Worm (Caenorhabditis elegans) whole organism, L3 larva: ENCODE measurements around the gene K08D10.14.
"Not testable (repeated sequence)": the region's sequence is repeated elsewhere in the genome, so short reads cannot be mapped to it uniquely, and the experiment has no call there.

Source experiments
- R02D3.7 ChIP-seq: fragments of 150-350 bp; optimal IDR thresholded peaks from 2 replicates; lab custom pipeline; 2014; ENCODE audit warnings: missing biosample characterization, missing genetic modification characterization
- ZK546.5 ChIP-seq: sonication (generic microtip); optimal IDR thresholded peaks from 2 replicates; lab custom pipeline; 2017; ENCODE audit warnings: missing biosample characterization, missing genetic modification characterization
- aly-2 ChIP-seq: fragments of 150-350 bp; optimal IDR thresholded peaks from 2 replicates; lab custom pipeline; 2014; ENCODE audit warnings: missing biosample characterization, missing genetic modification characterization
- ama-1 ChIP-seq: fragments of 150-350 bp; optimal IDR thresholded peaks from 2 replicates; lab custom pipeline; 2018
- ceh-16 ChIP-seq: sonication (generic microtip); optimal IDR thresholded peaks from 2 replicates; lab custom pipeline; 2017; ENCODE audit warnings: missing biosample characterization, missing genetic modification characterization
- ceh-28 ChIP-seq: fragments of 150-350 bp; optimal IDR thresholded peaks from 2 replicates; lab custom pipeline; 2014; ENCODE audit warnings: missing biosample characterization, missing genetic modification reagents, missing genetic modification characterization
- ceh-82 ChIP-seq: fragments of 150-350 bp; optimal IDR thresholded peaks from 2 replicates; lab custom pipeline; 2014; ENCODE audit warnings: missing biosample characterization, missing genetic modification characterization
- ceh-9 ChIP-seq: sonication (generic microtip); optimal IDR thresholded peaks from 2 replicates; lab custom pipeline; 2018; ENCODE audit warnings: missing biosample characterization, missing genetic modification characterization
- daf-12 ChIP-seq: fragments of 150-350 bp; optimal IDR thresholded peaks from 2 replicates; lab custom pipeline; 2014; ENCODE audit warnings: missing biosample characterization, missing genetic modification reagents, missing genetic modification characterization
- egl-27 ChIP-seq: sonication (generic microtip); optimal IDR thresholded peaks from 4 replicates; lab custom pipeline; 2017; ENCODE audit warnings: missing biosample characterization, missing genetic modification reagents, missing genetic modification characterization
- elt-1 ChIP-seq: fragments of 150-350 bp; optimal IDR thresholded peaks from 2 replicates; lab custom pipeline; 2014; ENCODE audit warnings: missing biosample characterization, missing genetic modification characterization
- elt-2 ChIP-seq: sonication (generic microtip); optimal IDR thresholded peaks from 2 replicates; lab custom pipeline; 2016; ENCODE audit warnings: missing genetic modification reagents, mild to moderate bottlenecking, missing genetic modification characterization, missing compliant biosample characterization
- elt-3 ChIP-seq, 3 experiments: fragments of 150-350 bp in 1 of 3; sonication (generic microtip) in 2 of 3; optimal IDR thresholded peaks; 2 replicates in 2 of 3; 4 replicates in 1 of 3; lab custom pipeline; 2014 to 2017; ENCODE audit warnings: missing biosample characterization in 3 of 3, missing genetic modification characterization in 3 of 3
- fkh-10 ChIP-seq: sonication (generic microtip); optimal IDR thresholded peaks from 2 replicates; lab custom pipeline; 2017; ENCODE audit warnings: missing biosample characterization, missing genetic modification reagents, missing genetic modification characterization
- fos-1 ChIP-seq: fragments of 150-350 bp; optimal IDR thresholded peaks from 2 replicates; lab custom pipeline; 2014; ENCODE audit warnings: missing biosample characterization, missing genetic modification characterization
- jun-1 ChIP-seq: fragments of 150-350 bp; optimal IDR thresholded peaks from 2 replicates; lab custom pipeline; 2014; ENCODE audit warnings: missing biosample characterization, missing genetic modification reagents, missing genetic modification characterization
- lin-15B ChIP-seq: fragments of 150-350 bp; optimal IDR thresholded peaks from 2 replicates; lab custom pipeline; 2014; ENCODE audit warnings: missing biosample characterization, missing genetic modification characterization
- lin-39 ChIP-seq: fragments of 150-350 bp; optimal IDR thresholded peaks from 2 replicates; lab custom pipeline; 2018; ENCODE audit warnings: missing biosample characterization, missing genetic modification reagents, missing genetic modification characterization
- lsy-12 ChIP-seq: sonication (generic microtip); optimal IDR thresholded peaks from 2 replicates; lab custom pipeline; 2016; ENCODE audit warnings: mild to moderate bottlenecking, missing genetic modification characterization, missing compliant biosample characterization
- mdl-1 ChIP-seq: fragments of 150-350 bp; optimal IDR thresholded peaks from 2 replicates; lab custom pipeline; 2014; ENCODE audit warnings: missing biosample characterization, missing genetic modification characterization
- mml-1 ChIP-seq: fragments of 150-350 bp; sonication (generic microtip); optimal IDR thresholded peaks from 3 replicates; lab custom pipeline; 2014; ENCODE audit warnings: missing biosample characterization, missing genetic modification characterization
- nhr-12 ChIP-seq: fragments of 150-350 bp; optimal IDR thresholded peaks from 2 replicates; lab custom pipeline; 2014; ENCODE audit warnings: missing biosample characterization, missing genetic modification characterization
- nhr-23 ChIP-seq: fragments of 150-350 bp; optimal IDR thresholded peaks from 2 replicates; lab custom pipeline; 2014; ENCODE audit warnings: missing biosample characterization, missing genetic modification reagents, missing genetic modification characterization
- nhr-237 ChIP-seq: fragments of 150-350 bp; optimal IDR thresholded peaks from 2 replicates; lab custom pipeline; 2014; ENCODE audit warnings: missing biosample characterization, missing genetic modification characterization
- nhr-25 ChIP-seq: sonication (generic microtip); optimal IDR thresholded peaks from 2 replicates; lab custom pipeline; 2017; ENCODE audit warnings: missing biosample characterization, missing genetic modification characterization
- nhr-28 ChIP-seq: fragments of 150-350 bp; optimal IDR thresholded peaks from 2 replicates; lab custom pipeline; 2014; ENCODE audit warnings: missing biosample characterization, missing genetic modification characterization
- nhr-43 ChIP-seq: sonication (generic microtip); optimal IDR thresholded peaks from 2 replicates; lab custom pipeline; 2016; ENCODE audit warnings: mild to moderate bottlenecking, missing genetic modification characterization, missing compliant biosample characterization; ENCODE audit not compliant: poor library complexity, severe bottlenecking
- nhr-67 ChIP-seq: fragments of 150-350 bp; optimal IDR thresholded peaks from 2 replicates; lab custom pipeline; 2014; ENCODE audit warnings: missing biosample characterization, missing genetic modification characterization
- nhr-76 ChIP-seq: fragments of 150-350 bp; sonication (generic microtip); optimal IDR thresholded peaks from 5 replicates; lab custom pipeline; 2014; ENCODE audit warnings: missing biosample characterization, missing genetic modification characterization
- nhr-77 ChIP-seq: fragments of 150-350 bp; optimal IDR thresholded peaks from 2 replicates; lab custom pipeline; 2014; ENCODE audit warnings: missing biosample characterization, missing genetic modification characterization
- pha-4 ChIP-seq: fragments of 150-350 bp; optimal IDR thresholded peaks from 2 replicates; lab custom pipeline; 2014; ENCODE audit warnings: missing biosample characterization, missing genetic modification reagents, missing genetic modification characterization
- pqm-1 ChIP-seq: fragments of 150-350 bp; optimal IDR thresholded peaks from 2 replicates; lab custom pipeline; 2017; ENCODE audit warnings: missing biosample characterization, missing genetic modification characterization, inconsistent platforms
- sea-2 ChIP-seq: fragments of 150-350 bp; sonication (generic microtip); optimal IDR thresholded peaks from 4 replicates; lab custom pipeline; 2014; ENCODE audit warnings: missing biosample characterization, missing genetic modification reagents, missing genetic modification characterization
- skn-1 ChIP-seq: fragments of 150-350 bp; optimal IDR thresholded peaks from 2 replicates; lab custom pipeline; 2014; ENCODE audit warnings: missing biosample characterization, missing genetic modification characterization
- snpc-4 ChIP-seq: fragments of 150-350 bp; optimal IDR thresholded peaks from 2 replicates; lab custom pipeline; 2014; ENCODE audit warnings: missing biosample characterization, missing genetic modification characterization
- tbx-2 ChIP-seq: sonication (generic microtip); optimal IDR thresholded peaks from 2 replicates; lab custom pipeline; 2016; ENCODE audit warnings: mild to moderate bottlenecking, missing genetic modification characterization, missing compliant biosample characterization
- unc-39 ChIP-seq: sonication (generic microtip); optimal IDR thresholded peaks from 4 replicates; lab custom pipeline; 2017; ENCODE audit warnings: missing biosample characterization, missing genetic modification characterization
- unc-62 ChIP-seq: fragments of 150-350 bp; sonication (generic microtip); optimal IDR thresholded peaks from 4 replicates; lab custom pipeline; 2014; ENCODE audit warnings: missing biosample characterization, missing genetic modification reagents, missing genetic modification characterization
- ztf-11 ChIP-seq: fragments of 150-350 bp; optimal IDR thresholded peaks from 2 replicates; lab custom pipeline; 2014; ENCODE audit warnings: missing biosample characterization, missing genetic modification characterization
- ztf-4 ChIP-seq: fragments of 150-350 bp; optimal IDR thresholded peaks from 2 replicates; lab custom pipeline; 2014; ENCODE audit warnings: missing biosample characterization, missing genetic modification characterization

Gene K08D10.14

ce11 chrIV:4140265-4140664 is 14.5 kb upstream of the K08D10.14 start, which contains the start of gene F49F1.18:
F49F1.18 (minus strand) TSS chrIV:4140365.
- no peak for TF ChIP-seq pqm-1 (tag; lab: Kevin White, UChicago)
- no peak for TF ChIP-seq egl-27 (tag; lab: Kevin White, UChicago)
- no peak for TF ChIP-seq ama-1 (lab: Kevin White, UChicago)
- TF ChIP-seq lsy-12 (tag; lab: Kevin White, UChicago), result no peak
- no peak for TF ChIP-seq elt-1 (tag; lab: Kevin White, UChicago)
- TF ChIP-seq ztf-11 (tag; lab: Kevin White, UChicago), result no peak
- TF ChIP-seq nhr-76, result no peak
- no peak for TF ChIP-seq nhr-77
- TF ChIP-seq nhr-28 (tag; lab: Kevin White, UChicago), result no peak
- TF ChIP-seq fkh-10 (GFP tag; lab: Kevin White, UChicago), result no peak
- TF ChIP-seq nhr-67 (tag; lab: Kevin White, UChicago), result no peak
- TF ChIP-seq fos-1, result no peak
- TF ChIP-seq daf-12, result no peak
- no peak for TF ChIP-seq lin-39 (tag; lab: Kevin White, UChicago)
- TF ChIP-seq elt-3 (tag; optimal IDR thresholded peaks at IDR 0.05; lab: Kevin White, UChicago), result no peak
- TF ChIP-seq nhr-12 (tag; lab: Kevin White, UChicago), result no peak
- TF ChIP-seq ceh-82 (tag; lab: Kevin White, UChicago), result no peak
- TF ChIP-seq R02D3.7 (tag; lab: Kevin White, UChicago), result no peak

- TF ChIP-seq ama-1 (lab: Kevin White, UChicago) (no peak), mml-1 (no peak), pqm-1 (tag; lab: Kevin White, UChicago) (no peak), unc-39 (no peak), sea-2 (GFP tag; lab: Kevin White, UChicago) (no peak), ztf-11 (tag; lab: Kevin White, UChicago) (no peak), nhr-76 (no peak), ztf-4 (tag; lab: Kevin White, UChicago) (no peak), unc-62 (no peak), ceh-16 (tag; lab: Kevin White, UChicago) (no peak), elt-3 (tag; optimal IDR thresholded peaks at IDR 0.05; lab: Kevin White, UChicago) (no peak)
These were observed 13.4 kb upstream of the K08D10.14 start, which contains the start of gene F49F1.11 for ce11 chrIV:4141311-4141710. F49F1.11 (minus strand) TSS chrIV:4141411.

- not testable (repeated sequence) for TF ChIP-seq tbx-2; fkh-10 (GFP tag; lab: Kevin White, UChicago); snpc-4 (tag; lab: Kevin White, UChicago)
These were observed 11.8 kb upstream of the K08D10.14 start, which contains the start of gene F49F1.12 for ce11 chrIV:4142986-4143385. F49F1.12 (minus strand) TSS chrIV:4143086.

DNA sequence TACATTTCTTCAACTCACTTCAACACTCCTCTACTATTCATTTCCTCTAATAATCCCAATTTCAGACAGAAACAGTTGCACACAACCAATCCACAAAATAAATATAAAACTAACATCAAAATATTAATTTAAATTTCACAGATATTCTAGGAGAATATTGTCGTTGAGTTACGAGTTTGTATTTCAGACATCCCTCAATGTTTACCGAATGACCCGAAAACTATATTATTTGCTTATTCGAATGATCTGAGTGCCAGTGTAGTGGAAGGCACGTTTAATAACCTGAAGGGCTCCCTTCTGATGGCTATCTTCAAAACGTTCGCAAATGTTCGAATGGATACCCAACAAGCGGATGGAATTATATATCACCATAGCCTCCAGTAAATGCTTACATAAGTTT is 10.0 kb upstream of the K08D10.14 start, which contains the start of gene R07C12.3:
Gene R07C12.3, plus strand, starts transcription at position 301 of the 400 bp plus-strand sequence.
- TF ChIP-seq nhr-25 (no peak), R02D3.7 (tag; lab: Kevin White, UChicago) (no peak), ama-1 (lab: Kevin White, UChicago) (no peak), nhr-43 (tag; lab: Kevin White, UChicago) (no peak), nhr-237 (no peak), aly-2 (tag; lab: Kevin White, UChicago) (no peak), pha-4 (tag; lab: Kevin White, UChicago) (no peak), skn-1 (tag; lab: Kevin White, UChicago) (no peak), mdl-1 (tag; lab: Kevin White, UChicago) (no peak), ZK546.5 (tag; lab: Kevin White, UChicago) (no peak), nhr-28 (tag; lab: Kevin White, UChicago) (no peak), unc-39 (no peak), tbx-2 (no peak)

ce11 chrIV:4147891-4148290 is 6.8 kb upstream of the K08D10.14 start:
- no peak for TF ChIP-seq daf-12
- peak; percentile 53 for TF ChIP-seq jun-1 (tag; lab: Kevin White, UChicago)
- no peak for TF ChIP-seq nhr-23 (tag; lab: Kevin White, UChicago)
- no peak for TF ChIP-seq R02D3.7 (tag; lab: Kevin White, UChicago)
- TF ChIP-seq mml-1, result no peak
- no peak for TF ChIP-seq fkh-10 (GFP tag; lab: Kevin White, UChicago)
- TF ChIP-seq nhr-76, result no peak
- TF ChIP-seq pha-4 (tag; lab: Kevin White, UChicago), result peak; percentile 42
- no peak for TF ChIP-seq nhr-25
- no peak for TF ChIP-seq ceh-28
- no peak for TF ChIP-seq egl-27 (tag; lab: Kevin White, UChicago)
- no peak for TF ChIP-seq lin-15B (tag; lab: Kevin White, UChicago)
- TF ChIP-seq aly-2 (tag; lab: Kevin White, UChicago), result no peak
- TF ChIP-seq elt-3 (tag; optimal IDR thresholded peaks at IDR 0.05; lab: Kevin White, UChicago), result no peak
- TF ChIP-seq sea-2 (GFP tag; lab: Kevin White, UChicago), result no peak
- TF ChIP-seq pqm-1 (tag; lab: Kevin White, UChicago), result peak; percentile 83
- TF ChIP-seq elt-2 (tag; lab: Kevin White, UChicago), result peak; percentile 93
- no peak for TF ChIP-seq ceh-9 (tag; lab: Kevin White, UChicago)
